Worm (Caenorhabditis elegans) whole organism, L3 larva: ENCODE measurements around the gene srd-12.

Experiments
- ZK546.5 ChIP-seq: sonication (generic microtip); optimal IDR thresholded peaks from 2 replicates; lab custom pipeline; 2017; ENCODE audit warnings: missing biosample characterization, missing genetic modification characterization
- aly-2 ChIP-seq: fragments of 150-350 bp; optimal IDR thresholded peaks from 2 replicates; lab custom pipeline; 2014; ENCODE audit warnings: missing biosample characterization, missing genetic modification characterization
- ceh-82 ChIP-seq: fragments of 150-350 bp; optimal IDR thresholded peaks from 2 replicates; lab custom pipeline; 2014; ENCODE audit warnings: missing biosample characterization, missing genetic modification characterization
- fkh-10 ChIP-seq: sonication (generic microtip); optimal IDR thresholded peaks from 2 replicates; lab custom pipeline; 2017; ENCODE audit warnings: missing biosample characterization, missing genetic modification reagents, missing genetic modification characterization
- fkh-2 ChIP-seq: fragments of 150-350 bp; optimal IDR thresholded peaks from 2 replicates; lab custom pipeline; 2014; ENCODE audit warnings: missing biosample characterization, missing genetic modification reagents, missing genetic modification characterization
- jun-1 ChIP-seq: fragments of 150-350 bp; optimal IDR thresholded peaks from 2 replicates; lab custom pipeline; 2014; ENCODE audit warnings: missing biosample characterization, missing genetic modification reagents, missing genetic modification characterization
- nfya-1 ChIP-seq: sonication (generic microtip); optimal IDR thresholded peaks from 2 replicates; lab custom pipeline; 2017; ENCODE audit warnings: missing genetic modification characterization, mild to moderate bottlenecking, missing compliant biosample characterization, antibody characterized with exemption, moderate library complexity; ENCODE audit not compliant: insufficient read depth
- nhr-77 ChIP-seq: fragments of 150-350 bp; optimal IDR thresholded peaks from 2 replicates; lab custom pipeline; 2014; ENCODE audit warnings: missing biosample characterization, missing genetic modification characterization
- snpc-4 ChIP-seq: fragments of 150-350 bp; optimal IDR thresholded peaks from 2 replicates; lab custom pipeline; 2014; ENCODE audit warnings: missing biosample characterization, missing genetic modification characterization
- unc-39 ChIP-seq: sonication (generic microtip); optimal IDR thresholded peaks from 4 replicates; lab custom pipeline; 2017; ENCODE audit warnings: missing biosample characterization, missing genetic modification characterization
- unc-62 ChIP-seq: fragments of 150-350 bp; sonication (generic microtip); optimal IDR thresholded peaks from 4 replicates; lab custom pipeline; 2014; ENCODE audit warnings: missing biosample characterization, missing genetic modification reagents, missing genetic modification characterization
- zag-1 ChIP-seq: fragments of 150-350 bp; optimal IDR thresholded peaks from 2 replicates; lab custom pipeline; 2014; ENCODE audit warnings: missing biosample characterization, missing genetic modification characterization
- ztf-11 ChIP-seq: fragments of 150-350 bp; optimal IDR thresholded peaks from 2 replicates; lab custom pipeline; 2014; ENCODE audit warnings: missing biosample characterization, missing genetic modification characterization

ce11 chrIV:5619643-5620042, 10.4 kb downstream of the srd-12 start, which contains the start of gene srsx-16:
- TF ChIP-seq jun-1 (no peak), ztf-11 (no peak), ZK546.5 (no peak), fkh-2 (no peak), unc-62 (GFP tag; lab: Kevin White, UChicago) (no peak), nhr-77 (tag; lab: Kevin White, UChicago) (no peak), snpc-4 (tag; lab: Kevin White, UChicago) (no peak), fkh-10 (GFP tag; lab: Kevin White, UChicago) (no peak), ceh-82 (tag; lab: Kevin White, UChicago) (no peak), unc-39 (no peak), zag-1 (no peak), aly-2 (tag; lab: Kevin White, UChicago) (no peak), nfya-1 (tag; lab: Kevin White, UChicago) (no peak)
